Fruit fly (Drosophila melanogaster): ENCODE results near the gene CG15408.

CG15408 gene

dm6 chr2L:3376684-3377086 is 44.1 kb downstream of the CG15408 start, which contains the start of the genes CG9662 and Ptpa:
Gene CG9662 (minus strand): TSS chr2L:3376737.
Gene Ptpa (plus strand): TSS chr2L:3377002.
- peak; percentile 61 for TF ChIP-seq CG7101 (tag; optimal IDR thresholded peaks at IDR 0.05)
- peak; percentile 26 for TF ChIP-seq CG11617 (GFP tag; optimal IDR thresholded peaks at IDR 0.05)
- peak; percentile 46 for TF ChIP-seq CG7045 (GFP tag; optimal IDR thresholded peaks at IDR 0.05)
- peak; percentile 47 for TF ChIP-seq bab1 (GFP tag; optimal IDR thresholded peaks at IDR 0.05)
- no peak for TF ChIP-seq cic (GFP tag; optimal IDR thresholded peaks at IDR 0.05)
- TF ChIP-seq CG33017 (tag; optimal IDR thresholded peaks at IDR 0.05): peak; percentile 21
- peak; percentile 73 for TF ChIP-seq tj (GFP tag; optimal IDR thresholded peaks at IDR 0.05)
- TF ChIP-seq CG12768 (GFP tag; optimal IDR thresholded peaks at IDR 0.05): no peak
- TF ChIP-seq CG14711 (tag; optimal IDR thresholded peaks at IDR 0.05): peak; percentile 56
- TF ChIP-seq CG5204 (GFP tag; optimal IDR thresholded peaks at IDR 0.05): no peak
- TF ChIP-seq Crg-1 (GFP tag; optimal IDR thresholded peaks at IDR 0.05): no peak
- peak; percentile 15 for TF ChIP-seq Mnt (GFP tag; optimal IDR thresholded peaks at IDR 0.05)
- peak; percentile 30 for TF ChIP-seq kay (GFP tag; ENCODE audit: borderline replicate concordance)
- TF ChIP-seq CG1620 (GFP tag; optimal IDR thresholded peaks at IDR 0.05): peak; percentile 82
- peak; percentile 36 for TF ChIP-seq pad (GFP tag; optimal IDR thresholded peaks at IDR 0.05)
- no peak for TF ChIP-seq cnc (optimal IDR thresholded peaks at IDR 0.05)
- TF ChIP-seq Hr96 (GFP tag; optimal IDR thresholded peaks at IDR 0.05): peak; percentile 80
- TF ChIP-seq ovo (GFP tag; optimal IDR thresholded peaks at IDR 0.05): no peak
- TF ChIP-seq toe (GFP tag; optimal IDR thresholded peaks at IDR 0.05): peak; percentile 85
- TF ChIP-seq Clk (GFP tag; optimal IDR thresholded peaks at IDR 0.05): peak; percentile 33

All from whole organism, adult.